Fruit fly (Drosophila melanogaster) whole organism, embryonic: ENCODE measurements around the gene CG10581.

ENCODE experiments used
- ATbp ChIP-seq: fragments of 200-800 bp; sonication (Bioruptor generic); optimal IDR thresholded peaks from 2 replicates; lab custom pipeline; 2017; ENCODE audit warnings: missing biosample characterization, mild to moderate bottlenecking, missing genetic modification characterization, missing genetic modification reagents
- Adf1 ChIP-seq: fragments of 200-800 bp; sonication (Bioruptor generic); IDR thresholded peaks from 2 replicates; pipeline ENCODE4 v1.3.6; 2022; ENCODE audit warnings: missing biosample characterization, missing genetic modification characterization
- Bteb2 ChIP-seq: fragments of 200-800 bp; sonication (Bioruptor generic); optimal IDR thresholded peaks from 2 replicates; lab custom pipeline; 2016; ENCODE audit warnings: missing biosample characterization, missing genetic modification characterization
- C15 ChIP-seq: fragments of 200-800 bp; sonication (Bioruptor generic); IDR thresholded peaks from 3 replicates; pipeline ENCODE4 v1.3.6; 2022; ENCODE audit warnings: missing biosample characterization, missing genetic modification characterization
- CG11456 ChIP-seq: fragments of 200-800 bp; sonication (Bioruptor generic); IDR thresholded peaks from 3 replicates; pipeline ENCODE4 v1.3.6; 2022; ENCODE audit warnings: missing biosample characterization, missing genetic modification characterization
- CG12659 ChIP-seq: fragments of 200-800 bp; sonication (Bioruptor generic); optimal IDR thresholded peaks from 3 replicates; lab custom pipeline; 2017; ENCODE audit warnings: mild to moderate bottlenecking, missing biosample characterization, missing genetic modification reagents, missing genetic modification characterization
- CG15696 ChIP-seq: fragments of 200-800 bp; sonication (Bioruptor generic); optimal IDR thresholded peaks from 2 replicates; lab custom pipeline; 2019; ENCODE audit warnings: missing biosample characterization, mild to moderate bottlenecking, missing genetic modification characterization, moderate library complexity
- CG16863 ChIP-seq: fragments of 200-800 bp; sonication (Bioruptor generic); optimal IDR thresholded peaks from 3 replicates; lab custom pipeline; 2016; ENCODE audit warnings: missing biosample characterization, missing genetic modification characterization
- CG17385 ChIP-seq: fragments of 200-800 bp; sonication (Bioruptor generic); optimal IDR thresholded peaks from 3 replicates; lab custom pipeline; 2018; ENCODE audit warnings: missing biosample characterization, mild to moderate bottlenecking, missing genetic modification characterization
- CG2202 ChIP-seq: fragments of 200-800 bp; sonication (Bioruptor generic); optimal IDR thresholded peaks from 2 replicates; lab custom pipeline; 2018; ENCODE audit warnings: missing biosample characterization, mild to moderate bottlenecking, missing genetic modification characterization
- CG3065 ChIP-seq: fragments of 200-800 bp; sonication (Bioruptor generic); optimal IDR thresholded peaks from 2 replicates; lab custom pipeline; 2016; ENCODE audit warnings: missing biosample characterization, missing genetic modification characterization
- CG31224 ChIP-seq: fragments of 200-800 bp; sonication (Bioruptor generic); IDR thresholded peaks from 2 replicates; pipeline ENCODE4 v1.3.6; 2022; ENCODE audit warnings: missing biosample characterization, missing genetic modification characterization
- CG33213 ChIP-seq: fragments of 200-800 bp; sonication (Bioruptor generic); optimal IDR thresholded peaks from 3 replicates; lab custom pipeline; 2016; ENCODE audit warnings: missing biosample characterization, missing genetic modification characterization
- CG4424 ChIP-seq: fragments of 200-800 bp; sonication (Bioruptor generic); optimal IDR thresholded peaks from 3 replicates; lab custom pipeline; 2016; ENCODE audit warnings: missing biosample characterization, missing genetic modification characterization
- CG6254 ChIP-seq: fragments of 200-800 bp; sonication (Bioruptor generic); optimal IDR thresholded peaks from 3 replicates; lab custom pipeline; 2017; ENCODE audit warnings: mild to moderate bottlenecking, missing biosample characterization, missing genetic modification reagents, missing genetic modification characterization
- CG7271 ChIP-seq: fragments of 200-800 bp; sonication (Bioruptor generic); optimal IDR thresholded peaks from 2 replicates; lab custom pipeline; 2018; ENCODE audit warnings: missing biosample characterization, mild to moderate bottlenecking, missing genetic modification characterization, moderate library complexity
- CG7357 ChIP-seq: fragments of 200-800 bp; sonication (Bioruptor generic); IDR thresholded peaks from 3 replicates; pipeline ENCODE4 v1.3.6; 2022; ENCODE audit warnings: missing biosample characterization, missing genetic modification characterization
- CG7745 ChIP-seq: fragments of 200-800 bp; sonication (Bioruptor generic); optimal IDR thresholded peaks from 2 replicates; lab custom pipeline; 2018; ENCODE audit warnings: missing biosample characterization, mild to moderate bottlenecking, missing genetic modification characterization, moderate library complexity
- CG7786 ChIP-seq: fragments of 200-800 bp; sonication (Bioruptor generic); optimal IDR thresholded peaks from 2 replicates; lab custom pipeline; 2016; ENCODE audit warnings: missing biosample characterization, missing genetic modification characterization
- CG7987 ChIP-seq: fragments of 200-800 bp; sonication (Bioruptor generic); optimal IDR thresholded peaks from 2 replicates; lab custom pipeline; 2018; ENCODE audit warnings: missing biosample characterization, mild to moderate bottlenecking, missing genetic modification characterization, moderate library complexity
- CG8290 ChIP-seq, 3 experiments: fragments of 200-800 bp; sonication (Bioruptor generic); optimal IDR thresholded peaks; 2 replicates each; lab custom pipeline; 2016 to 2019; ENCODE audit warnings: missing biosample characterization in 3 of 3, missing genetic modification characterization in 3 of 3, mild to moderate bottlenecking in 2 of 3, moderate library complexity in 1 of 3
- CG8359 ChIP-seq: fragments of 200-800 bp; sonication (Bioruptor generic); optimal IDR thresholded peaks from 2 replicates; lab custom pipeline; 2017; ENCODE audit warnings: missing biosample characterization, mild to moderate bottlenecking, missing genetic modification characterization, borderline replicate concordance
- CG8944 ChIP-seq: fragments of 200-800 bp; sonication (Bioruptor generic); optimal IDR thresholded peaks from 3 replicates; lab custom pipeline; 2016; ENCODE audit warnings: missing biosample characterization, missing genetic modification characterization
- CG9817 ChIP-seq: fragments of 200-800 bp; sonication (Bioruptor generic); optimal IDR thresholded peaks from 2 replicates; lab custom pipeline; 2018; ENCODE audit warnings: missing biosample characterization, mild to moderate bottlenecking, missing genetic modification characterization, moderate library complexity
- HHEX ChIP-seq: fragments of 200-800 bp; sonication (Bioruptor generic); optimal IDR thresholded peaks from 3 replicates; lab custom pipeline; 2017; ENCODE audit warnings: missing biosample characterization, mild to moderate bottlenecking, missing genetic modification characterization, missing genetic modification reagents
- HmgZ ChIP-seq: fragments of 200-800 bp; sonication (Bioruptor generic); optimal IDR thresholded peaks from 2 replicates; lab custom pipeline; 2018; ENCODE audit warnings: missing biosample characterization, mild to moderate bottlenecking, missing genetic modification characterization
- Hr39 ChIP-seq: fragments of >200 bp; optimal IDR thresholded peaks from 2 replicates; lab custom pipeline; 2017
- Kr ChIP-seq: fragments of 200-800 bp; sonication (Bioruptor generic); optimal IDR thresholded peaks from 2 replicates; lab custom pipeline; 2017; ENCODE audit warnings: missing biosample characterization, mild to moderate bottlenecking, missing genetic modification characterization
- Nf-YB ChIP-seq: fragments of 200-800 bp; sonication (Bioruptor generic); optimal IDR thresholded peaks from 3 replicates; lab custom pipeline; 2019; ENCODE audit warnings: missing biosample characterization, mild to moderate bottlenecking, missing genetic modification characterization, moderate library complexity
- Ptx1 ChIP-seq: fragments of 200-800 bp; sonication (Bioruptor generic); IDR thresholded peaks from 2 replicates; pipeline ENCODE4 v1.3.6; 2022; ENCODE audit warnings: missing biosample characterization, missing genetic modification characterization
- Scr ChIP-seq: fragments of 200-800 bp; sonication (Bioruptor generic); IDR thresholded peaks from 2 replicates; pipeline ENCODE4 v1.3.6; 2022; ENCODE audit warnings: missing biosample characterization, missing genetic modification characterization; ENCODE audit not compliant: partially characterized antibody
- TFAM ChIP-seq: fragments of 200-800 bp; sonication (Bioruptor generic); optimal IDR thresholded peaks from 2 replicates; lab custom pipeline; 2017; ENCODE audit warnings: missing biosample characterization, missing genetic modification characterization, inconsistent platforms
- Xbp1 ChIP-seq: fragments of 200-800 bp; sonication (Bioruptor generic); optimal IDR thresholded peaks from 3 replicates; lab custom pipeline; 2016; ENCODE audit warnings: missing biosample characterization, mild to moderate bottlenecking, missing genetic modification characterization
- abd-A ChIP-seq: fragments of 200-800 bp; sonication (Bioruptor generic); optimal IDR thresholded peaks from 3 replicates; lab custom pipeline; 2019; ENCODE audit warnings: missing biosample characterization, mild to moderate bottlenecking, missing genetic modification characterization, moderate library complexity
- bowl ChIP-seq: fragments of 200-800 bp; sonication (Bioruptor generic); IDR thresholded peaks from 2 replicates; pipeline ENCODE4 v1.3.6; 2022; ENCODE audit warnings: missing biosample characterization, missing genetic modification characterization
- dmrt11E ChIP-seq: fragments of 200-800 bp; sonication (Bioruptor generic); optimal IDR thresholded peaks from 3 replicates; lab custom pipeline; 2018; ENCODE audit warnings: missing biosample characterization, mild to moderate bottlenecking, missing genetic modification characterization, moderate library complexity
- dmrt99B ChIP-seq: fragments of 200-800 bp; sonication (Bioruptor generic); optimal IDR thresholded peaks from 2 replicates; lab custom pipeline; 2018; ENCODE audit warnings: missing biosample characterization, mild to moderate bottlenecking, missing genetic modification characterization, moderate library complexity
- en ChIP-seq: fragments of 200-800 bp; sonication (Bioruptor generic); optimal IDR thresholded peaks from 2 replicates; lab custom pipeline; 2016; ENCODE audit warnings: missing biosample characterization, missing genetic modification characterization
- gem ChIP-seq: fragments of 200-800 bp; sonication (Bioruptor generic); optimal IDR thresholded peaks from 2 replicates; lab custom pipeline; 2019; ENCODE audit warnings: missing biosample characterization, mild to moderate bottlenecking, missing genetic modification characterization, moderate library complexity
- gt ChIP-seq: fragments of 200-800 bp; sonication (Bioruptor generic); IDR thresholded peaks from 2 replicates; pipeline ENCODE4 v1.3.6; 2022; ENCODE audit warnings: missing biosample characterization, missing genetic modification characterization
- hbn ChIP-seq: fragments of 200-800 bp; sonication (Bioruptor generic); IDR thresholded peaks from 2 replicates; pipeline ENCODE4 v1.3.6; 2022; ENCODE audit warnings: missing biosample characterization, missing genetic modification characterization; ENCODE audit not compliant: partially characterized antibody
- knrl ChIP-seq: fragments of 200-800 bp; sonication (Bioruptor generic); IDR thresholded peaks from 3 replicates; pipeline ENCODE4 v1.3.6; 2022; ENCODE audit warnings: missing biosample characterization, missing genetic modification characterization; ENCODE audit not compliant: partially characterized antibody
- lmd ChIP-seq: fragments of 200-800 bp; sonication (Bioruptor generic); IDR thresholded peaks from 2 replicates; pipeline ENCODE4 v1.3.6; 2022; ENCODE audit warnings: missing biosample characterization, missing genetic modification characterization
- nmo ChIP-seq: fragments of 200-800 bp; sonication (Bioruptor generic); optimal IDR thresholded peaks from 2 replicates; lab custom pipeline; 2018; ENCODE audit warnings: missing biosample characterization, mild to moderate bottlenecking, missing genetic modification characterization, moderate library complexity
- oc ChIP-seq: fragments of 200-800 bp; sonication (Bioruptor generic); optimal IDR thresholded peaks from 2 replicates; lab custom pipeline; 2018; ENCODE audit warnings: missing biosample characterization, mild to moderate bottlenecking, missing genetic modification characterization, moderate library complexity
- sens ChIP-seq: fragments of 200-800 bp; sonication (Bioruptor generic); peaks from one replicate; lab custom pipeline; 2016; ENCODE audit warnings: missing biosample characterization, missing genetic modification characterization
- slbo ChIP-seq: fragments of 200-800 bp; sonication (Bioruptor generic); IDR thresholded peaks from 2 replicates; pipeline ENCODE4 v1.3.6; 2022; ENCODE audit warnings: missing biosample characterization, missing genetic modification characterization
- ttk ChIP-seq: fragments of 200-800 bp; sonication (Bioruptor generic); IDR thresholded peaks from 2 replicates; pipeline ENCODE4 v2.1.2; 2022; ENCODE audit warnings: missing biosample characterization, missing genetic modification characterization
- vfl ChIP-seq: fragments of 200-800 bp; sonication (Bioruptor generic); optimal IDR thresholded peaks from 2 replicates; lab custom pipeline; 2016; ENCODE audit warnings: missing biosample characterization, missing genetic modification characterization

CG10581 gene

DNA sequence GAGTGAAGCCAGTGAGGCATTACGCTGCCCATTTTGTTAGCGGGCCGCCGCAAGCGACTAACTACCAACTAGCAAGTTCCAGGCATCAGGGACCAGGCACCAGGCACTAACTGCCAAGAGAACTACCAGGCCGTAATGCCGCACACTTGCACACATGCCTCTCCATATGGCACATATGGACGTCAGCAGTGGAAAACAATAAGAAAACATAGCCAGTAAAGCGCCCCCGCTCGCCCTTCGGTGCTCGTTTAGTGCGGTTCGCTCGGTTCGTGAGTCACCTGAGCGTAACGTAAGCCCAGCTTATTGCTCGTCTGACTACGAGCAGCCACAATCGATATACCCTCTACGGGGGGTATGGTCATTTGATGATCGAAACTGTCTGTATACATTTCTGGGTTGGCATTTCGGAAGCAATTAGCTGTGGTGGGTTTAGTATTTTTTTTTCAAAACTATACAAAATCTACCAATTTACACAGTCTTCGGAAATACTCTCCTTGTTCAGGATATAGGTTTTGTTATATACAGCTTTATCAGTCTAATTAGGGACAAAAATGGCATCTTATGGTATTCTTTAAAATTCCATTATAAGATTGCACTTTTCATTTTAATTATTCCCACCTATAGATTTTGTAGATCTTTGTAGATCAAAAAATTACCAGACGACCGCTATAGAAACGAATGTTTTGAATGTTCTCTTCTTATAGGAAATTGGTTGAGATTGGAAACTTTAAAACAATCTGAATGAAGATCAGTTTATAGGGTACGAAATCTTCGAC is 23.0 kb upstream of the CG10581 start (continued):
- no peak for TF ChIP-seq TFAM (GFP tag; lab: Kevin White, UChicago)
- no peak for TF ChIP-seq hbn
- TF ChIP-seq CG15696 (tag; lab: Kevin White, UChicago), result no peak
- TF ChIP-seq CG9817 (tag; lab: Kevin White, UChicago), result no peak
- TF ChIP-seq sens (GFP tag; lab: Kevin White, UChicago), result peak; percentile 76
- peak; percentile 10; the same call in 1 of the 2 replicates for TF ChIP-seq lmd (GFP tag; lab: Robert Waterston, UW)
- no peak for TF ChIP-seq Hr39 (lab: Kevin White, UChicago)
- TF ChIP-seq ATbp, result no peak
- no peak for TF ChIP-seq CG8944 (GFP tag; lab: Kevin White, UChicago)
- TF ChIP-seq CG16863, result no peak
- 0 out of 2 replicates have a peak, but pooled peaks have one; percentile 18 for TF ChIP-seq ttk (GFP tag; lab: Robert Waterston, UW)
- TF ChIP-seq slbo, result peak; percentile 62
- no peak for TF ChIP-seq bowl (GFP tag; lab: Robert Waterston, UW)
- TF ChIP-seq vfl, result no peak
- TF ChIP-seq Nf-YB (GFP tag; lab: Kevin White, UChicago), result no peak
- TF ChIP-seq Scr (GFP tag; lab: Robert Waterston, UW), result no peak
- peak; percentile 29 for TF ChIP-seq Xbp1 (GFP tag; lab: Kevin White, UChicago)
- no peak for TF ChIP-seq CG7271 (tag; lab: Kevin White, UChicago)
- no peak for TF ChIP-seq CG3065 (GFP tag; lab: Kevin White, UChicago)
- TF ChIP-seq nmo (GFP tag; lab: Kevin White, UChicago), result no peak
- no peak for TF ChIP-seq CG31224 (GFP tag; lab: Robert Waterston, UW)
- no peak for TF ChIP-seq CG33213 (GFP tag; lab: Kevin White, UChicago)
- TF ChIP-seq HmgZ (tag; lab: Kevin White, UChicago), result no peak
- no peak for TF ChIP-seq CG7745 (tag; lab: Kevin White, UChicago)
- TF ChIP-seq gem (tag; lab: Kevin White, UChicago), result peak; percentile 55
- TF ChIP-seq dmrt99B (tag; lab: Kevin White, UChicago), result peak; percentile 3
- no peak for TF ChIP-seq dmrt11E
- peak; percentile 22 for TF ChIP-seq CG12659 (GFP tag; lab: Kevin White, UChicago)
- peak; percentile 29; the same call in 1 of the 2 replicates for TF ChIP-seq Adf1 (GFP tag; lab: Robert Waterston, UW)
- TF ChIP-seq knrl, result no peak
- TF ChIP-seq CG6254, result no peak
- TF ChIP-seq CG4424 (GFP tag; lab: Kevin White, UChicago), result peak; percentile 55
- no peak for TF ChIP-seq CG7357 (GFP tag; lab: Robert Waterston, UW)
- TF ChIP-seq Kr (GFP tag; lab: Kevin White, UChicago), result no peak
- no peak for TF ChIP-seq HHEX
- no peak for TF ChIP-seq CG2202 (tag; lab: Kevin White, UChicago)
- TF ChIP-seq oc (tag; lab: Kevin White, UChicago), result peak; percentile 70
- no peak for TF ChIP-seq CG7987 (GFP tag; lab: Kevin White, UChicago)
- TF ChIP-seq CG8290 (GFP tag; optimal IDR thresholded peaks at IDR 0.05; lab: Kevin White, UChicago), result no peak
- no peak for TF ChIP-seq CG8290 (tag; optimal IDR thresholded peaks at IDR 0.05; lab: Kevin White, UChicago)
- no peak for TF ChIP-seq C15 (GFP tag; lab: Robert Waterston, UW)
- peak; percentile 27 for TF ChIP-seq CG17385 (GFP tag; lab: Kevin White, UChicago)
- no peak for TF ChIP-seq Bteb2 (GFP tag; lab: Kevin White, UChicago)
- TF ChIP-seq CG7786 (GFP tag; lab: Kevin White, UChicago), result peak; percentile 40
- TF ChIP-seq Ptx1 (GFP tag; lab: Robert Waterston, UW), result peak; percentile 16; the same call in 1 of the 2 replicates
- no peak for TF ChIP-seq en (GFP tag; lab: Kevin White, UChicago)
- TF ChIP-seq CG8359, result no peak
- no peak for TF ChIP-seq gt
- TF ChIP-seq CG11456 (GFP tag; lab: Robert Waterston, UW), result no peak
- TF ChIP-seq abd-A, result peak; percentile 34
